Worm (Caenorhabditis elegans) whole organism, L1 larva: ENCODE data around the gene R04D3.2.

Experiments used
- C16A3.4 ChIP-seq: fragments of 150-350 bp; optimal IDR thresholded peaks from 2 replicates; lab custom pipeline; 2014; ENCODE audit warnings: missing biosample characterization, missing genetic modification characterization
- C34B4.2 ChIP-seq: sonication (generic microtip); optimal IDR thresholded peaks from 2 replicates; lab custom pipeline; 2017; ENCODE audit warnings: mild to moderate bottlenecking, missing genetic modification characterization, missing compliant biosample characterization
- F16B12.6 ChIP-seq: fragments of 150-350 bp; optimal IDR thresholded peaks from 2 replicates; lab custom pipeline; 2014; ENCODE audit warnings: missing biosample characterization, missing genetic modification characterization
- Y116A8C.19 ChIP-seq: sonication (generic microtip); optimal IDR thresholded peaks from 2 replicates; lab custom pipeline; 2016; ENCODE audit warnings: missing compliant biosample characterization, missing genetic modification characterization, borderline replicate concordance
- ama-1 ChIP-seq: fragments of 150-350 bp; optimal IDR thresholded peaks from 2 replicates; lab custom pipeline; 2014
- blmp-1 ChIP-seq: fragments of 150-350 bp; optimal IDR thresholded peaks from 2 replicates; lab custom pipeline; 2014; ENCODE audit warnings: missing biosample characterization, missing genetic modification characterization
- ceh-8 ChIP-seq: fragments of 200-800 bp; sonication (Bioruptor generic); optimal IDR thresholded peaks from 2 replicates; lab custom pipeline; 2018; ENCODE audit warnings: mild to moderate bottlenecking, missing genetic modification characterization, moderate library complexity, missing compliant biosample characterization
- ceh-82 ChIP-seq, 3 experiments: fragments of 150-350 bp in 1 of 3; sonication (generic microtip) in 2 of 3; optimal IDR thresholded peaks; 2 replicates each; lab custom pipeline; 2014 to 2017; ENCODE audit warnings: missing biosample characterization in 3 of 3, missing genetic modification characterization in 3 of 3
- dpl-1 ChIP-seq, 3 experiments: fragments of 150-350 bp in 2 of 3; sonication (generic microtip) in 1 of 3; optimal IDR thresholded peaks; 2 replicates each; lab custom pipeline; 2014 to 2017; ENCODE audit warnings: missing biosample characterization in 3 of 3, missing genetic modification characterization in 3 of 3, missing genetic modification reagents in 3 of 3
- dsc-1 ChIP-seq: sonication (generic microtip); optimal IDR thresholded peaks from 2 replicates; lab custom pipeline; 2016; ENCODE audit warnings: mild to moderate bottlenecking, missing genetic modification characterization, missing compliant biosample characterization
- efl-3 ChIP-seq: fragments of 200-800 bp; sonication (Bioruptor generic); optimal IDR thresholded peaks from 2 replicates; lab custom pipeline; 2018; ENCODE audit warnings: mild to moderate bottlenecking, missing genetic modification characterization, missing compliant biosample characterization
- egl-13 ChIP-seq: sonication (generic microtip); optimal IDR thresholded peaks from 2 replicates; lab custom pipeline; 2016; ENCODE audit warnings: missing genotype, missing genetic modification reagents, missing genetic modification characterization, missing compliant biosample characterization
- elt-2 ChIP-seq: sonication (generic microtip); optimal IDR thresholded peaks from 2 replicates; lab custom pipeline; 2016; ENCODE audit warnings: missing genetic modification characterization, mild to moderate bottlenecking, inconsistent platforms, missing compliant biosample characterization, missing genetic modification reagents
- elt-3 ChIP-seq, 6 experiments: fragments of 150-350 bp in 1 of 6; sonication (generic microtip); optimal IDR thresholded peaks; 2 replicates each; lab custom pipeline; 2017 to 2018; ENCODE audit warnings: missing biosample characterization in 6 of 6, missing genetic modification characterization in 6 of 6, inconsistent platforms in 1 of 6
- ets-5 ChIP-seq: fragments of 200-800 bp; sonication (Bioruptor generic); IDR thresholded peaks from 2 replicates; pipeline ENCODE4 v1.3.6; 2022; ENCODE audit warnings: missing genetic modification characterization, missing compliant biosample characterization
- fkh-10 ChIP-seq: sonication (generic microtip); optimal IDR thresholded peaks from 2 replicates; lab custom pipeline; 2017; ENCODE audit warnings: missing biosample characterization, missing genetic modification reagents, missing genetic modification characterization
- fos-1 ChIP-seq: fragments of 150-350 bp; optimal IDR thresholded peaks from 2 replicates; lab custom pipeline; 2014; ENCODE audit warnings: missing biosample characterization, missing genetic modification characterization
- grh-1 ChIP-seq: fragments of 200-800 bp; sonication (Bioruptor generic); IDR thresholded peaks from 2 replicates; pipeline ENCODE4 v1.3.6; 2022; ENCODE audit warnings: missing genetic modification reagents, missing genetic modification characterization, missing compliant biosample characterization
- irx-1 ChIP-seq: sonication (generic microtip); optimal IDR thresholded peaks from 2 replicates; lab custom pipeline; 2016; ENCODE audit warnings: missing genetic modification characterization, missing compliant biosample characterization
- isw-1 ChIP-seq: fragments of 200-800 bp; sonication (Bioruptor generic); IDR thresholded peaks from 2 replicates; pipeline ENCODE4 v1.3.6; 2022; ENCODE audit warnings: missing genetic modification characterization, missing compliant biosample characterization
- jun-1 ChIP-seq: fragments of 150-350 bp; optimal IDR thresholded peaks from 2 replicates; lab custom pipeline; 2014; ENCODE audit warnings: missing biosample characterization, missing genetic modification reagents, missing genetic modification characterization
- lin-13 ChIP-seq: fragments of 150-350 bp; optimal IDR thresholded peaks from 2 replicates; lab custom pipeline; 2014; ENCODE audit warnings: missing biosample characterization, missing genetic modification reagents, missing genetic modification characterization
- lin-14 ChIP-seq: fragments of 200-800 bp; sonication (Bioruptor generic); optimal IDR thresholded peaks from 2 replicates; lab custom pipeline; 2018; ENCODE audit warnings: mild to moderate bottlenecking, missing genetic modification characterization, moderate library complexity, missing compliant biosample characterization
- lin-15B ChIP-seq: fragments of 150-350 bp; sonication (generic microtip); optimal IDR thresholded peaks from 3 replicates; lab custom pipeline; 2014; ENCODE audit warnings: missing biosample characterization, missing genetic modification characterization
- lin-35 ChIP-seq, 2 experiments: fragments of 150-350 bp; optimal IDR thresholded peaks; 2 replicates each; lab custom pipeline; 2014; ENCODE audit warnings: missing biosample characterization in 2 of 2, missing genetic modification characterization in 2 of 2, missing genetic modification reagents in 2 of 2
- lsy-2 ChIP-seq, 2 experiments: fragments of 150-350 bp; optimal IDR thresholded peaks; 2 replicates each; lab custom pipeline; 2014; ENCODE audit warnings: missing biosample characterization in 2 of 2, missing genetic modification characterization in 2 of 2
- mdl-1 ChIP-seq, 2 experiments: fragments of 150-350 bp; optimal IDR thresholded peaks; 2 replicates each; lab custom pipeline; 2014 to 2017; ENCODE audit warnings: missing biosample characterization in 2 of 2, missing genetic modification characterization in 2 of 2, inconsistent platforms in 1 of 2
- mef-2 ChIP-seq: fragments of 150-350 bp; optimal IDR thresholded peaks from 2 replicates; lab custom pipeline; 2014; ENCODE audit warnings: missing biosample characterization, missing genetic modification characterization
- mep-1 ChIP-seq: fragments of 150-350 bp; optimal IDR thresholded peaks from 2 replicates; lab custom pipeline; 2014; ENCODE audit warnings: missing biosample characterization, missing genetic modification characterization
- nhr-11 ChIP-seq: fragments of 150-350 bp; optimal IDR thresholded peaks from 2 replicates; lab custom pipeline; 2014; ENCODE audit warnings: missing biosample characterization, missing genetic modification characterization
- nhr-20 ChIP-seq: sonication (generic microtip); optimal IDR thresholded peaks from 2 replicates; lab custom pipeline; 2016; ENCODE audit warnings: mild to moderate bottlenecking, missing genetic modification characterization, missing compliant biosample characterization
- nhr-71 ChIP-seq: sonication (generic microtip); optimal IDR thresholded peaks from 2 replicates; lab custom pipeline; 2016; ENCODE audit warnings: mild to moderate bottlenecking, missing genetic modification characterization, moderate library complexity, missing compliant biosample characterization
- nhr-90 ChIP-seq: sonication (generic microtip); optimal IDR thresholded peaks from 2 replicates; lab custom pipeline; 2016; ENCODE audit warnings: mild to moderate bottlenecking, missing genetic modification characterization, missing compliant biosample characterization; ENCODE audit not compliant: poor library complexity
- pqm-1 ChIP-seq: sonication (generic microtip); optimal IDR thresholded peaks from 3 replicates; lab custom pipeline; 2017; ENCODE audit warnings: missing biosample characterization, missing genetic modification characterization
- rnt-1 ChIP-seq: sonication (generic microtip); optimal IDR thresholded peaks from 2 replicates; lab custom pipeline; 2016; ENCODE audit warnings: mild to moderate bottlenecking, missing genetic modification characterization, moderate library complexity, missing compliant biosample characterization
- skn-1 ChIP-seq: fragments of 150-350 bp; optimal IDR thresholded peaks from 2 replicates; lab custom pipeline; 2014; ENCODE audit warnings: missing biosample characterization, missing genetic modification characterization
- snpc-4 ChIP-seq: fragments of 150-350 bp; optimal IDR thresholded peaks from 2 replicates; lab custom pipeline; 2014; ENCODE audit warnings: missing biosample characterization, missing genetic modification characterization
- snu-23 ChIP-seq: sonication (generic microtip); optimal IDR thresholded peaks from 2 replicates; lab custom pipeline; 2016; ENCODE audit warnings: missing genetic modification characterization, missing compliant biosample characterization
- sox-4 ChIP-seq: sonication (generic microtip); optimal IDR thresholded peaks from 2 replicates; lab custom pipeline; 2016; ENCODE audit warnings: missing genetic modification characterization, missing compliant biosample characterization
- vab-15 ChIP-seq: sonication (generic microtip); optimal IDR thresholded peaks from 2 replicates; lab custom pipeline; 2017; ENCODE audit warnings: missing genotype, mild to moderate bottlenecking, missing genetic modification characterization, missing compliant biosample characterization
- xbp-1 ChIP-seq: sonication (generic microtip); optimal IDR thresholded peaks from 2 replicates; lab custom pipeline; 2016; ENCODE audit warnings: missing genetic modification characterization, missing compliant biosample characterization
- zip-4 ChIP-seq: fragments of 200-800 bp; sonication (Bioruptor generic); optimal IDR thresholded peaks from 2 replicates; lab custom pipeline; 2018; ENCODE audit warnings: mild to moderate bottlenecking, missing genetic modification characterization, moderate library complexity, missing compliant biosample characterization
- ztf-11 ChIP-seq, 2 experiments: sonication (generic microtip); optimal IDR thresholded peaks; 2 replicates each; lab custom pipeline; 2016 to 2017; ENCODE audit warnings: missing genetic modification characterization in 2 of 2, missing biosample characterization in 1 of 2, missing compliant biosample characterization in 1 of 2
- ztf-4 ChIP-seq: fragments of 150-350 bp; optimal IDR thresholded peaks from 2 replicates; lab custom pipeline; 2014; ENCODE audit warnings: missing biosample characterization, missing genetic modification characterization

Gene R04D3.2

ce11 chrX:13310763-13311162 lies 24.3 kb upstream of the R04D3.2 start:
- TF ChIP-seq mdl-1 (tag; optimal IDR thresholded peaks at IDR 0.05; lab: Kevin White, UChicago) = peak in 1 of 2 experiments; percentile 30
- peak in 1 of 2 experiments; percentile 60 for TF ChIP-seq lin-35 (GFP tag; optimal IDR thresholded peaks at IDR 0.05; lab: Kevin White, UChicago)
- TF ChIP-seq elt-2 (tag; lab: Kevin White, UChicago) = peak; percentile 88
- TF ChIP-seq lin-15B (tag; lab: Kevin White, UChicago) = no peak
- no peak for TF ChIP-seq ceh-8 (GFP tag; lab: Kevin White, UChicago)
- no peak for TF ChIP-seq nhr-11 (tag; lab: Kevin White, UChicago)
- peak; percentile 13 for TF ChIP-seq nhr-90 (tag; lab: Kevin White, UChicago)
- peak; percentile 19 for TF ChIP-seq nhr-20 (tag; lab: Kevin White, UChicago)
- no peak for TF ChIP-seq ceh-82 (tag; optimal IDR thresholded peaks at IDR 0.05; lab: Kevin White, UChicago)
- TF ChIP-seq lin-14 (GFP tag; lab: Kevin White, UChicago) = peak; percentile 22
- TF ChIP-seq jun-1 (tag; lab: Kevin White, UChicago) = peak; percentile 12
- TF ChIP-seq pqm-1 (tag; lab: Kevin White, UChicago) = peak; percentile 76

ce11 chrX:13308745-13309144 lies 22.3 kb upstream of the R04D3.2 start, which contains the start of gene srxa-8:
Gene srxa-8, minus strand, starts transcription at chrX:13308845.
- TF ChIP-seq Y116A8C.19 (tag; lab: Kevin White, UChicago) (no peak), ztf-11 (tag; optimal IDR thresholded peaks at IDR 0.05; lab: Kevin White, UChicago) (no peak)

- no peak for TF ChIP-seq ceh-82 (tag; optimal IDR thresholded peaks at IDR 0.05; lab: Kevin White, UChicago)
These were observed 21.4 kb upstream of the R04D3.2 start for ce11 chrX:13307852-13308251.

ce11 chrX:13306869-13307446 lies 20.5 kb upstream of the R04D3.2 start:
- TF ChIP-seq zip-4 (GFP tag; lab: Kevin White, UChicago) = no peak
- no peak for TF ChIP-seq F16B12.6
- no peak for TF ChIP-seq efl-3
- TF ChIP-seq rnt-1 (tag; lab: Kevin White, UChicago) = peak; percentile 83
- peak; percentile 25; the same call in 1 of the 2 replicates for TF ChIP-seq isw-1 (GFP tag; lab: Robert Waterston, UW)
- no peak for TF ChIP-seq nhr-11 (tag; lab: Kevin White, UChicago)
- TF ChIP-seq egl-13 (tag; lab: Kevin White, UChicago) = peak; percentile 58
- TF ChIP-seq Y116A8C.19 (tag; lab: Kevin White, UChicago) = no peak
- peak; percentile 73 for TF ChIP-seq jun-1 (tag; lab: Kevin White, UChicago)
- TF ChIP-seq sox-4 (tag; lab: Kevin White, UChicago) = peak; percentile 60
- peak; percentile 60 for TF ChIP-seq ztf-4
- TF ChIP-seq lsy-2 (tag; optimal IDR thresholded peaks at IDR 0.05; lab: Kevin White, UChicago) = peak; percentile 65 to 79
- no peak for TF ChIP-seq ets-5 (GFP tag; lab: Robert Waterston, UW)
- TF ChIP-seq vab-15 = peak; percentile 11
- peak; percentile 26 for TF ChIP-seq snpc-4 (tag; lab: Kevin White, UChicago)
- peak; percentile 52 for TF ChIP-seq irx-1 (tag; lab: Kevin White, UChicago)
- peak; percentile 92 for TF ChIP-seq snu-23 (GFP tag; lab: Kevin White, UChicago)
- TF ChIP-seq grh-1 = no peak
- peak; percentile 86 for TF ChIP-seq nhr-71
- TF ChIP-seq ama-1 (lab: Kevin White, UChicago) = no peak
- TF ChIP-seq dpl-1 (GFP tag; optimal IDR thresholded peaks at IDR 0.05; lab: Kevin White, UChicago) = peak in 2 of 3 experiments; percentile 40 to 43
- TF ChIP-seq C34B4.2 (tag; lab: Kevin White, UChicago) = no peak
- TF ChIP-seq fkh-10 (GFP tag; lab: Kevin White, UChicago) = peak; percentile 51
- TF ChIP-seq fos-1 = peak; percentile 71
- TF ChIP-seq mef-2 (tag; lab: Kevin White, UChicago) = peak; percentile 12
- peak; percentile 76 for TF ChIP-seq ceh-8 (GFP tag; lab: Kevin White, UChicago)
- TF ChIP-seq elt-3 (tag; optimal IDR thresholded peaks at IDR 0.05; lab: Kevin White, UChicago) = peak in 2 of 6 experiments; percentile 60 to 88
- TF ChIP-seq dsc-1 (tag; lab: Kevin White, UChicago) = peak; percentile 84
- TF ChIP-seq mep-1 = peak; percentile 91
- TF ChIP-seq nhr-20 (tag; lab: Kevin White, UChicago) = peak; percentile 81
- peak; percentile 93 for TF ChIP-seq C16A3.4 (tag; lab: Kevin White, UChicago)
- TF ChIP-seq lin-13 (GFP tag; lab: Kevin White, UChicago) = peak; percentile 66
- peak; percentile 70 for TF ChIP-seq xbp-1 (tag; lab: Kevin White, UChicago)
- TF ChIP-seq elt-2 (tag; lab: Kevin White, UChicago) = peak; percentile 31
- TF ChIP-seq skn-1 (tag; lab: Kevin White, UChicago) = peak; percentile 78
- peak; percentile 58 for TF ChIP-seq blmp-1 (tag; lab: Kevin White, UChicago)
